Fruit fly (Drosophila melanogaster) whole organism, embryonic: Measurements from ENCODE around the gene CG34260.

Source experiments
- Abd-B ChIP-seq: fragments of 200-800 bp; sonication (Bioruptor generic); optimal IDR thresholded peaks from 2 replicates; lab custom pipeline; 2018; ENCODE audit warnings: missing biosample characterization, mild to moderate bottlenecking, missing genetic modification characterization, moderate library complexity
- Asciz ChIP-seq: fragments of 200-800 bp; sonication (Bioruptor generic); optimal IDR thresholded peaks from 2 replicates; lab custom pipeline; 2017; ENCODE audit warnings: missing biosample characterization, mild to moderate bottlenecking, missing genetic modification characterization, missing genetic modification reagents
- Atf3 ChIP-seq: fragments of 200-800 bp; sonication (Bioruptor generic); optimal IDR thresholded peaks from 3 replicates; lab custom pipeline; 2016; ENCODE audit warnings: missing biosample characterization, missing genetic modification characterization
- CG10209 ChIP-seq: fragments of 200-800 bp; sonication (Bioruptor generic); optimal IDR thresholded peaks from 3 replicates; lab custom pipeline; 2017; ENCODE audit warnings: missing biosample characterization, mild to moderate bottlenecking, missing genetic modification characterization, missing genetic modification reagents
- CG10267 ChIP-seq: fragments of 200-800 bp; sonication (Bioruptor generic); optimal IDR thresholded peaks from 2 replicates; lab custom pipeline; 2018; ENCODE audit warnings: missing biosample characterization, mild to moderate bottlenecking, missing genetic modification characterization, moderate library complexity
- CG10979 ChIP-seq: fragments of 200-800 bp; sonication (Bioruptor generic); optimal IDR thresholded peaks from 2 replicates; lab custom pipeline; 2018; ENCODE audit warnings: missing biosample characterization, mild to moderate bottlenecking, missing genetic modification characterization, moderate library complexity
- CG11695 ChIP-seq: fragments of 200-800 bp; sonication (Bioruptor generic); IDR thresholded peaks from 3 replicates; pipeline ENCODE4 v1.3.6; 2022; ENCODE audit warnings: missing biosample characterization, missing genetic modification characterization
- CG14860 ChIP-seq: fragments of 200-800 bp; sonication (Bioruptor generic); IDR thresholded peaks from 3 replicates; pipeline ENCODE4 v1.3.6; 2022; ENCODE audit warnings: missing biosample characterization, missing genetic modification characterization; ENCODE audit not compliant: partially characterized antibody
- CG15479 ChIP-seq: fragments of 200-800 bp; sonication (Bioruptor generic); optimal IDR thresholded peaks from 3 replicates; lab custom pipeline; 2019; ENCODE audit warnings: missing biosample characterization, mild to moderate bottlenecking, missing genetic modification characterization, moderate library complexity
- CG15601 ChIP-seq: fragments of 200-800 bp; sonication (Bioruptor generic); optimal IDR thresholded peaks from 3 replicates; lab custom pipeline; 2019; ENCODE audit warnings: missing biosample characterization, mild to moderate bottlenecking, missing genetic modification characterization, moderate library complexity
- CG16813 ChIP-seq: fragments of 200-800 bp; sonication (Bioruptor generic); IDR thresholded peaks from 3 replicates; pipeline ENCODE4 v1.3.6; 2022; ENCODE audit warnings: missing biosample characterization, missing genetic modification characterization; ENCODE audit not compliant: partially characterized antibody
- CG2199 ChIP-seq: fragments of 200-800 bp; sonication (Bioruptor generic); IDR thresholded peaks from 3 replicates; pipeline ENCODE4 v1.3.6; 2022; ENCODE audit warnings: missing biosample characterization, missing genetic modification characterization
- CG34224 ChIP-seq: fragments of 200-800 bp; sonication (Bioruptor generic); IDR thresholded peaks from 3 replicates; pipeline ENCODE4 v1.3.6; 2022; ENCODE audit warnings: missing biosample characterization, missing genetic modification characterization; ENCODE audit not compliant: partially characterized antibody
- CG4328 ChIP-seq: fragments of 200-800 bp; sonication (Bioruptor generic); optimal IDR thresholded peaks from 3 replicates; lab custom pipeline; 2017; ENCODE audit warnings: missing biosample characterization, missing genetic modification reagents, missing genetic modification characterization
- CG4424 ChIP-seq: fragments of 200-800 bp; sonication (Bioruptor generic); optimal IDR thresholded peaks from 3 replicates; lab custom pipeline; 2016; ENCODE audit warnings: missing biosample characterization, missing genetic modification characterization
- CG8388 ChIP-seq: fragments of 200-800 bp; sonication (Bioruptor generic); optimal IDR thresholded peaks from 2 replicates; lab custom pipeline; 2019; ENCODE audit warnings: missing biosample characterization, mild to moderate bottlenecking, missing genetic modification characterization, moderate library complexity
- CG8944 ChIP-seq: fragments of 200-800 bp; sonication (Bioruptor generic); optimal IDR thresholded peaks from 3 replicates; lab custom pipeline; 2016; ENCODE audit warnings: missing biosample characterization, missing genetic modification characterization
- CG9817 ChIP-seq: fragments of 200-800 bp; sonication (Bioruptor generic); optimal IDR thresholded peaks from 2 replicates; lab custom pipeline; 2018; ENCODE audit warnings: missing biosample characterization, mild to moderate bottlenecking, missing genetic modification characterization, moderate library complexity
- Camta ChIP-seq: fragments of 200-800 bp; sonication (Bioruptor generic); optimal IDR thresholded peaks from 2 replicates; lab custom pipeline; 2016; ENCODE audit warnings: missing biosample characterization, missing genetic modification characterization
- Ets97D ChIP-seq: fragments of 200-800 bp; sonication (Bioruptor generic); optimal IDR thresholded peaks from 3 replicates; lab custom pipeline; 2016; ENCODE audit warnings: missing biosample characterization, missing genetic modification characterization
- H15 ChIP-seq: fragments of 200-800 bp; sonication (Bioruptor generic); IDR thresholded peaks from 3 replicates; pipeline ENCODE4 v1.3.6; 2022; ENCODE audit warnings: missing biosample characterization, missing genetic modification characterization
- Med ChIP-seq: fragments of 200-800 bp; sonication (Bioruptor generic); peaks from one replicate; lab custom pipeline; 2016; ENCODE audit warnings: missing biosample characterization, missing genetic modification characterization, mild to moderate bottlenecking, inconsistent platforms, moderate library complexity
- Optix ChIP-seq: fragments of 200-800 bp; sonication (Bioruptor generic); IDR thresholded peaks from 3 replicates; pipeline ENCODE4 v1.3.6; 2022; ENCODE audit warnings: missing biosample characterization, missing genetic modification characterization
- Rx ChIP-seq: fragments of 200-800 bp; sonication (Bioruptor generic); IDR thresholded peaks from 2 replicates; pipeline ENCODE4 v1.3.6; 2022; ENCODE audit warnings: missing biosample characterization, missing genetic modification characterization
- Sox102F ChIP-seq: fragments of 200-800 bp; sonication (Bioruptor generic); optimal IDR thresholded peaks from 2 replicates; lab custom pipeline; 2018; ENCODE audit warnings: missing biosample characterization, mild to moderate bottlenecking, missing genetic modification characterization, moderate library complexity
- TFAM ChIP-seq: fragments of 200-800 bp; sonication (Bioruptor generic); optimal IDR thresholded peaks from 2 replicates; lab custom pipeline; 2017; ENCODE audit warnings: missing biosample characterization, missing genetic modification characterization, inconsistent platforms
- Xrp1 ChIP-seq: fragments of 200-800 bp; sonication (Bioruptor generic); IDR thresholded peaks from 2 replicates; pipeline ENCODE4 v1.3.6; 2022; ENCODE audit warnings: missing biosample characterization, missing genetic modification characterization
- al ChIP-seq: fragments of 200-800 bp; sonication (Bioruptor generic); IDR thresholded peaks from 2 replicates; pipeline ENCODE4 v1.3.6; 2022; ENCODE audit warnings: missing biosample characterization, missing genetic modification characterization
- bcd ChIP-seq: fragments of 200-800 bp; sonication (Bioruptor generic); optimal IDR thresholded peaks from 2 replicates; lab custom pipeline; 2017; ENCODE audit warnings: missing biosample characterization, mild to moderate bottlenecking, missing genetic modification characterization
- bowl ChIP-seq: fragments of 200-800 bp; sonication (Bioruptor generic); IDR thresholded peaks from 2 replicates; pipeline ENCODE4 v1.3.6; 2022; ENCODE audit warnings: missing biosample characterization, missing genetic modification characterization
- btn ChIP-seq: fragments of 200-800 bp; sonication (Bioruptor generic); optimal IDR thresholded peaks from 2 replicates; lab custom pipeline; 2016; ENCODE audit warnings: missing biosample characterization, missing genetic modification characterization
- cas ChIP-seq: fragments of 200-800 bp; sonication (Bioruptor generic); IDR thresholded peaks from 2 replicates; pipeline ENCODE4 v1.3.6; 2022; ENCODE audit warnings: missing biosample characterization, missing genetic modification characterization
- caup ChIP-seq: fragments of 200-800 bp; sonication (Bioruptor generic); optimal IDR thresholded peaks from 3 replicates; lab custom pipeline; 2017; ENCODE audit warnings: missing biosample characterization, mild to moderate bottlenecking, missing genetic modification characterization, moderate library complexity; ENCODE audit not compliant: severe bottlenecking
- cwo ChIP-seq: fragments of 200-800 bp; sonication (Bioruptor generic); optimal IDR thresholded peaks from 3 replicates; lab custom pipeline; 2017; ENCODE audit warnings: missing biosample characterization, missing genetic modification characterization, mild to moderate bottlenecking, moderate library complexity, missing genetic modification reagents
- danr ChIP-seq: fragments of 200-800 bp; sonication (Bioruptor generic); IDR thresholded peaks from 2 replicates; pipeline ENCODE4 v1.3.6; 2022; ENCODE audit warnings: missing biosample characterization, missing genetic modification characterization
- fu2 ChIP-seq: fragments of 200-800 bp; sonication (Bioruptor generic); optimal IDR thresholded peaks from 2 replicates; lab custom pipeline; 2016; ENCODE audit warnings: missing biosample characterization, missing genetic modification characterization
- gem ChIP-seq: fragments of 200-800 bp; sonication (Bioruptor generic); optimal IDR thresholded peaks from 2 replicates; lab custom pipeline; 2019; ENCODE audit warnings: missing biosample characterization, mild to moderate bottlenecking, missing genetic modification characterization, moderate library complexity
- hbn ChIP-seq: fragments of 200-800 bp; sonication (Bioruptor generic); IDR thresholded peaks from 2 replicates; pipeline ENCODE4 v1.3.6; 2022; ENCODE audit warnings: missing biosample characterization, missing genetic modification characterization; ENCODE audit not compliant: partially characterized antibody
- hth ChIP-seq: fragments of >200 bp; optimal IDR thresholded peaks from 2 replicates; lab custom pipeline; 2017; ENCODE audit warnings: inconsistent platforms
- jigr1 ChIP-seq: fragments of 200-800 bp; sonication (Bioruptor generic); IDR thresholded peaks from 3 replicates; pipeline ENCODE4 v1.3.6; 2022; ENCODE audit warnings: missing biosample characterization, missing genetic modification characterization
- jumu ChIP-seq: fragments of 200-800 bp; sonication (Bioruptor generic); optimal IDR thresholded peaks from 3 replicates; lab custom pipeline; 2016; ENCODE audit warnings: missing biosample characterization, missing genetic modification characterization
- pzg ChIP-seq: fragments of 200-800 bp; sonication (Bioruptor generic); optimal IDR thresholded peaks from 3 replicates; lab custom pipeline; 2018; ENCODE audit warnings: missing biosample characterization, mild to moderate bottlenecking, missing genetic modification characterization, moderate library complexity
- sr ChIP-seq: fragments of 200-800 bp; sonication (Bioruptor generic); IDR thresholded peaks from 3 replicates; pipeline ENCODE4 v1.3.6; 2022; ENCODE audit warnings: missing biosample characterization, missing genetic modification characterization
- stc ChIP-seq: fragments of 200-800 bp; sonication (Bioruptor generic); IDR thresholded peaks from 2 replicates; pipeline ENCODE4 v1.3.6; 2022; ENCODE audit warnings: missing biosample characterization, missing genetic modification characterization
- tup ChIP-seq: fragments of 200-800 bp; sonication (Bioruptor generic); optimal IDR thresholded peaks from 2 replicates; lab custom pipeline; 2016; ENCODE audit warnings: missing biosample characterization, mild to moderate bottlenecking, missing genetic modification characterization, moderate library complexity

Gene CG34260

dm6 chr3L:20711397-20711796, 2.5 kb upstream of the CG34260 start (continued):
- TF ChIP-seq CG10267 (tag; lab: Kevin White, UChicago), result peak; percentile 56
- peak; percentile 67 for TF ChIP-seq CG15601 (tag; lab: Kevin White, UChicago)
- peak; percentile 63 for TF ChIP-seq CG9817
- no peak for TF ChIP-seq CG14860 (GFP tag; lab: Robert Waterston, UW)
- no peak for TF ChIP-seq pzg
- TF ChIP-seq gem, result peak; percentile 62
- TF ChIP-seq tup (GFP tag; lab: Kevin White, UChicago), result peak; percentile 0
- TF ChIP-seq CG10209 (GFP tag; lab: Kevin White, UChicago), result peak; percentile 57
- TF ChIP-seq CG11695, result no peak
- TF ChIP-seq Camta, result peak; percentile 45
- peak; percentile 42 for TF ChIP-seq Asciz (GFP tag; lab: Kevin White, UChicago)
- no peak for TF ChIP-seq CG15479 (GFP tag; lab: Kevin White, UChicago)
- TF ChIP-seq jigr1, result no peak
- TF ChIP-seq fu2 (GFP tag; lab: Kevin White, UChicago), result peak; percentile 24
- peak; percentile 73 for TF ChIP-seq Sox102F (GFP tag; lab: Kevin White, UChicago)
- TF ChIP-seq CG4424 (GFP tag; lab: Kevin White, UChicago), result peak; percentile 73
- TF ChIP-seq Abd-B (GFP tag; lab: Kevin White, UChicago), result no peak
- no peak; the same call in 2 of the 3 replicates for TF ChIP-seq H15 (GFP tag; lab: Robert Waterston, UW)
- peak; percentile 77 for TF ChIP-seq caup (GFP tag; lab: Kevin White, UChicago)
- TF ChIP-seq CG2199 (GFP tag; lab: Robert Waterston, UW), result peak; percentile 95
- no peak for TF ChIP-seq danr (GFP tag; lab: Robert Waterston, UW)
- TF ChIP-seq Xrp1 (GFP tag; lab: Robert Waterston, UW), result peak; percentile 72
- peak; percentile 20 for TF ChIP-seq CG8388 (GFP tag; lab: Kevin White, UChicago)
- TF ChIP-seq CG34224, result no peak
- no peak for TF ChIP-seq cwo (GFP tag; lab: Kevin White, UChicago)
- TF ChIP-seq bowl (GFP tag; lab: Robert Waterston, UW), result no peak
- no peak for TF ChIP-seq stc (GFP tag; lab: Robert Waterston, UW)
- peak; percentile 95 for TF ChIP-seq Med (GFP tag; lab: Kevin White, UChicago)
- no peak for TF ChIP-seq Optix (GFP tag; lab: Robert Waterston, UW)
- no peak for TF ChIP-seq hbn (GFP tag; lab: Robert Waterston, UW)
- no peak for TF ChIP-seq TFAM (GFP tag; lab: Kevin White, UChicago)
- peak; percentile 61 for TF ChIP-seq CG16813 (GFP tag; lab: Robert Waterston, UW)
- peak; percentile 67 for TF ChIP-seq CG10979 (tag; lab: Kevin White, UChicago)
- TF ChIP-seq hth, result no peak
- peak; percentile 10 for TF ChIP-seq Ets97D (GFP tag; lab: Kevin White, UChicago)
- TF ChIP-seq sr (GFP tag; lab: Robert Waterston, UW), result no peak
- 0 out of 2 replicates have a peak, but pooled peaks have one; percentile 12 for TF ChIP-seq al (GFP tag; lab: Robert Waterston, UW)
- peak; percentile 68 for TF ChIP-seq bcd (GFP tag; lab: Kevin White, UChicago)
- no peak for TF ChIP-seq CG4328 (GFP tag; lab: Kevin White, UChicago)
- TF ChIP-seq jumu (GFP tag; lab: Kevin White, UChicago), result no peak
- TF ChIP-seq btn (GFP tag; lab: Kevin White, UChicago), result peak; percentile 31
- TF ChIP-seq Atf3 (GFP tag; lab: Kevin White, UChicago), result peak; percentile 50
- TF ChIP-seq cas (GFP tag; lab: Robert Waterston, UW), result no peak
- peak; percentile 10; the same call in 1 of the 2 replicates for TF ChIP-seq Rx (GFP tag; lab: Robert Waterston, UW)
- peak; percentile 57 for TF ChIP-seq CG8944 (GFP tag; lab: Kevin White, UChicago)
